Worm (Caenorhabditis elegans) whole organism, mixed stage, embryonic: Measurements from ENCODE around the gene nlp-27.

Source experiments
- ceh-39 ChIP-seq: fragments of 150-350 bp; optimal IDR thresholded peaks from 2 replicates; lab custom pipeline; 2014; ENCODE audit warnings: missing biosample characterization, missing genetic modification characterization
- ces-1 ChIP-seq: fragments of 150-350 bp; optimal IDR thresholded peaks from 2 replicates; lab custom pipeline; 2014; ENCODE audit warnings: missing biosample characterization, missing genetic modification reagents, missing genetic modification characterization
- nhr-28 ChIP-seq: fragments of 150-350 bp; optimal IDR thresholded peaks from 2 replicates; lab custom pipeline; 2014; ENCODE audit warnings: missing biosample characterization, missing genetic modification characterization
- unc-39 ChIP-seq: fragments of 150-350 bp; optimal IDR thresholded peaks from 2 replicates; lab custom pipeline; 2014; ENCODE audit warnings: missing biosample characterization, missing genetic modification characterization
- unc-62 ChIP-seq: fragments of 150-350 bp; optimal IDR thresholded peaks from 2 replicates; lab custom pipeline; 2014; ENCODE audit warnings: missing biosample characterization, missing genetic modification reagents, missing genetic modification characterization

DNA sequence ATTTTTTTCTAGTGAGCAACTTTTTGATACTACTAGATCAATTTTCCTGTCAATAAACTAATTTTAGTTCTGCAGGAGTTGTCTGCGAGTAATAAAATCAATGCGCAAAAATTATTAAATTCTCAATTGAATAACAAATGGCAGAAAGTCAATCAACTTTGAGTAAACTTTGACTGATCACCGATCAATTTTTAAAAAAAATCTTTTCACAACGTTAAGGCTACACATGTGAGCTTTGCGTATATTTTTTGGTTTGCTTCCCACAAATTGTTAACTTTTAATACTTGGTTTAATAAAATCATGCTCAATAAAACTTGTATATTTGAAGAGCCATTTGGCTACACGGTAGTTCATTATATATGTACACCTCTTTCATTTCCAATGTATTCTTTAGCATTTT, 18.7 kb downstream of the nlp-27 start, which contains the start of gene srh-7:
- TF ChIP-seq nhr-28 (no peak), unc-39 (tag; lab: Kevin White, UChicago) (no peak), ceh-39 (tag; lab: Kevin White, UChicago) (no peak), unc-62 (GFP tag; lab: Kevin White, UChicago) (no peak), ces-1 (GFP tag; lab: Kevin White, UChicago) (no peak)
